Worm (Caenorhabditis elegans): ENCODE results near the gene C50C3.1.

ce11 chrIII:8235358-8235757, 43.6 kb downstream of the C50C3.1 start, which contains the start of gene C02F5.14:
- no peak for TF ChIP-seq aly-2 (tag; optimal IDR thresholded peaks at IDR 0.05)
- no peak for TF ChIP-seq ceh-82 (tag; optimal IDR thresholded peaks at IDR 0.05)
- TF ChIP-seq fos-1 (tag; optimal IDR thresholded peaks at IDR 0.05): no peak
- TF ChIP-seq nhr-10 (tag; optimal IDR thresholded peaks at IDR 0.05): no peak
- no peak for TF ChIP-seq nhr-237 (tag; optimal IDR thresholded peaks at IDR 0.05)
- TF ChIP-seq R02D3.7 (tag; optimal IDR thresholded peaks at IDR 0.05): no peak
- no peak for TF ChIP-seq elt-1 (tag; optimal IDR thresholded peaks at IDR 0.05)
- TF ChIP-seq skn-1 (tag; optimal IDR thresholded peaks at IDR 0.05): no peak
- TF ChIP-seq sma-3 (GFP tag; optimal IDR thresholded peaks at IDR 0.05): no peak
- no peak for TF ChIP-seq nhr-77 (tag; optimal IDR thresholded peaks at IDR 0.05)
